Fruit fly (Drosophila melanogaster) whole organism, wandering third instar larva: ENCODE results near the gene CG3323.

Experiments
- Abd-B ChIP-seq: fragments of >200 bp; optimal IDR thresholded peaks from 2 replicates; lab custom pipeline; 2017; ENCODE audit warnings: missing biosample characterization, missing genetic modification characterization
- CG32264 ChIP-seq: fragments of 200-800 bp; sonication (Bioruptor generic); optimal IDR thresholded peaks from 2 replicates; lab custom pipeline; 2016; ENCODE audit warnings: missing biosample characterization, missing genetic modification characterization
- CG9705 ChIP-seq: fragments of 200-800 bp; sonication (Bioruptor generic); optimal IDR thresholded peaks from 2 replicates; lab custom pipeline; 2018; ENCODE audit warnings: missing biosample characterization, mild to moderate bottlenecking, missing genetic modification characterization
- CrebA ChIP-seq: fragments of 200-800 bp; sonication (Bioruptor generic); optimal IDR thresholded peaks from 2 replicates; lab custom pipeline; 2016; ENCODE audit warnings: missing biosample characterization, mild to moderate bottlenecking, missing genetic modification characterization, borderline replicate concordance
- Dfd ChIP-seq: fragments of >200 bp; optimal IDR thresholded peaks from 2 replicates; lab custom pipeline; 2017; ENCODE audit warnings: missing biosample characterization, missing genetic modification characterization
- Dif ChIP-seq: fragments of 200-275, 200-300 bp; sonication (Bioruptor generic); optimal IDR thresholded peaks from 2 replicates; lab custom pipeline; 2018; ENCODE audit warnings: missing biosample characterization, missing genetic modification characterization; ENCODE audit not compliant: partially characterized antibody
- GATAd ChIP-seq: sonication (Bioruptor generic); optimal IDR thresholded peaks from 2 replicates; lab custom pipeline; 2016; ENCODE audit warnings: missing biosample characterization, missing genetic modification characterization
- HLH106 ChIP-seq: fragments of 200-800 bp; optimal IDR thresholded peaks from 3 replicates; lab custom pipeline; 2019; ENCODE audit warnings: missing biosample characterization, mild to moderate bottlenecking, missing genetic modification characterization, moderate library complexity
- Hnf4 ChIP-seq: fragments of 200-800 bp; sonication (Bioruptor generic); optimal IDR thresholded peaks from 2 replicates; lab custom pipeline; 2016; ENCODE audit warnings: missing biosample characterization, mild to moderate bottlenecking, missing genetic modification characterization
- Hr78 ChIP-seq: fragments of >200 bp; optimal IDR thresholded peaks from 2 replicates; lab custom pipeline; 2017; ENCODE audit warnings: missing biosample characterization, missing genetic modification characterization
- Hr83 ChIP-seq: fragments of 200-300 bp; sonication (Bioruptor generic); optimal IDR thresholded peaks from 2 replicates; lab custom pipeline; 2016; ENCODE audit warnings: missing biosample characterization, mild to moderate bottlenecking, missing genetic modification characterization, moderate library complexity; ENCODE audit not compliant: poor library complexity, severe bottlenecking
- Jra ChIP-seq: sonication (Bioruptor generic); optimal IDR thresholded peaks from 2 replicates; lab custom pipeline; 2016; ENCODE audit warnings: missing biosample characterization, missing genetic modification characterization
- Mio ChIP-seq: sonication (Bioruptor generic); optimal IDR thresholded peaks from 2 replicates; lab custom pipeline; 2016; ENCODE audit warnings: missing biosample characterization, missing genetic modification characterization
- Myc ChIP-seq: fragments of >200 bp; optimal IDR thresholded peaks from 2 replicates; lab custom pipeline; 2017
- N ChIP-seq: fragments of >200 bp; optimal IDR thresholded peaks from 2 replicates; lab custom pipeline; 2018; ENCODE audit warnings: missing biosample characterization, missing external identifiers, missing genetic modification characterization
- OdsH ChIP-seq: fragments of 200-800 bp; sonication (Bioruptor generic); optimal IDR thresholded peaks from 2 replicates; lab custom pipeline; 2016; ENCODE audit warnings: missing biosample characterization, mild to moderate bottlenecking, missing genetic modification characterization
- Rel ChIP-seq, 2 experiments: fragments of 200-800 bp; sonication (Bioruptor generic) in 1 of 2; optimal IDR thresholded peaks; 2 replicates in 1 of 2; 3 replicates in 1 of 2; lab custom pipeline; 2016 to 2019; ENCODE audit warnings: mild to moderate bottlenecking in 2 of 2, missing biosample characterization in 2 of 2, missing genetic modification characterization in 2 of 2, moderate library complexity in 1 of 2
- Sp1 ChIP-seq: fragments of 200-800 bp; sonication (Bioruptor generic); optimal IDR thresholded peaks from 3 replicates; lab custom pipeline; 2019; ENCODE audit warnings: missing biosample characterization, mild to moderate bottlenecking, missing genetic modification characterization, moderate library complexity
- Vsx2 ChIP-seq: fragments of 200-300, 225-300 bp; sonication (Bioruptor generic); optimal IDR thresholded peaks from 2 replicates; lab custom pipeline; 2018; ENCODE audit warnings: missing biosample characterization, missing genetic modification characterization; ENCODE audit not compliant: partially characterized antibody
- br ChIP-seq: fragments of 200-800 bp; sonication (Bioruptor generic); optimal IDR thresholded peaks from 2 replicates; lab custom pipeline; 2016; ENCODE audit warnings: missing biosample characterization, missing genetic modification characterization
- brk ChIP-seq: fragments of 200-800 bp; sonication (Bioruptor generic); optimal IDR thresholded peaks from 2 replicates; lab custom pipeline; 2016; ENCODE audit warnings: missing biosample characterization, mild to moderate bottlenecking, missing genetic modification characterization
- dl ChIP-seq, 2 experiments: fragments of 175-275, 200-275 bp in 1 of 2; fragments of 200-275 bp in 1 of 2; sonication (Bioruptor generic); optimal IDR thresholded peaks; lab custom pipeline; 2018; ENCODE audit warnings: mild to moderate bottlenecking in 2 of 2, missing biosample characterization in 2 of 2, missing genetic modification characterization in 2 of 2, moderate library complexity in 2 of 2; ENCODE audit not compliant: partially characterized antibody in 2 of 2, insufficient read depth in 1 of 2
- dmrt93B ChIP-seq: fragments of 200-800 bp; sonication (Bioruptor generic); optimal IDR thresholded peaks from 2 replicates; lab custom pipeline; 2018; ENCODE audit warnings: missing biosample characterization, mild to moderate bottlenecking, missing genetic modification characterization
- dsf ChIP-seq: sonication (Bioruptor generic); optimal IDR thresholded peaks from 2 replicates; lab custom pipeline; 2016; ENCODE audit warnings: missing biosample characterization, missing genetic modification characterization, borderline replicate concordance
- ey ChIP-seq: fragments of 200-800 bp; sonication (Bioruptor generic); optimal IDR thresholded peaks from 2 replicates; lab custom pipeline; 2016; ENCODE audit warnings: missing biosample characterization, missing genetic modification characterization
- foxo ChIP-seq, 2 experiments: fragments of 200-800 bp; sonication (Bioruptor generic); optimal IDR thresholded peaks; 2 replicates in 1 of 2; 3 replicates in 1 of 2; lab custom pipeline; 2016 to 2017; ENCODE audit warnings: missing biosample characterization in 2 of 2, missing genetic modification characterization in 2 of 2
- fru ChIP-seq: fragments of 200-800 bp; sonication (Bioruptor generic); optimal IDR thresholded peaks from 3 replicates; lab custom pipeline; 2016; ENCODE audit warnings: missing biosample characterization, mild to moderate bottlenecking, missing genetic modification characterization
- h ChIP-seq: fragments of 200-800 bp; sonication (Bioruptor generic); optimal IDR thresholded peaks from 3 replicates; lab custom pipeline; 2016; ENCODE audit warnings: missing biosample characterization, mild to moderate bottlenecking, missing genetic modification characterization
- jim ChIP-seq: fragments of 175-275, 200-325 bp; sonication (Bioruptor generic); optimal IDR thresholded peaks from 2 replicates; lab custom pipeline; 2016; ENCODE audit warnings: missing biosample characterization, mild to moderate bottlenecking, missing genetic modification characterization
- lola ChIP-seq: fragments of >200 bp; optimal IDR thresholded peaks from 2 replicates; lab custom pipeline; 2017; ENCODE audit warnings: missing biosample characterization, missing genetic modification characterization
- pan ChIP-seq: fragments of >200 bp; optimal IDR thresholded peaks from 2 replicates; lab custom pipeline; 2017
- psq ChIP-seq: fragments of 200-800 bp; sonication (Bioruptor generic); optimal IDR thresholded peaks from 3 replicates; lab custom pipeline; 2017; ENCODE audit warnings: missing biosample characterization, mild to moderate bottlenecking, missing genetic modification characterization, moderate library complexity
- rgr ChIP-seq: fragments of 200-800 bp; sonication (Bioruptor generic); optimal IDR thresholded peaks from 3 replicates; lab custom pipeline; 2016; ENCODE audit warnings: missing biosample characterization, mild to moderate bottlenecking, missing genetic modification characterization
- sage ChIP-seq: fragments of 200-800 bp; sonication (Bioruptor generic); optimal IDR thresholded peaks from 2 replicates; lab custom pipeline; 2016; ENCODE audit warnings: missing biosample characterization, mild to moderate bottlenecking, missing genetic modification characterization
- sv ChIP-seq: fragments of 200-800 bp; sonication (Bioruptor generic); optimal IDR thresholded peaks from 3 replicates; lab custom pipeline; 2016; ENCODE audit warnings: missing biosample characterization, missing genetic modification characterization
- tai ChIP-seq: sonication (Bioruptor generic); optimal IDR thresholded peaks from 2 replicates; lab custom pipeline; 2016; ENCODE audit warnings: missing biosample characterization, missing genetic modification characterization
- usp ChIP-seq: fragments of >200 bp; optimal IDR thresholded peaks from 2 replicates; lab custom pipeline; 2017; ENCODE audit warnings: missing biosample characterization, missing genetic modification characterization
- woc ChIP-seq: sonication (Bioruptor generic); optimal IDR thresholded peaks from 2 replicates; lab custom pipeline; 2016; ENCODE audit warnings: missing biosample characterization, mild to moderate bottlenecking, missing genetic modification characterization

Gene CG3323

dm6 chrX:5322459-5322883, 17.0 kb upstream of the CG3323 start, which contains the start of gene Rnp4F:
Gene Rnp4F (minus strand): TSS chrX:5322696.
- peak; percentile 74 for TF ChIP-seq Sp1
- TF ChIP-seq tai (GFP tag; lab: Kevin White, UChicago) = no peak
- TF ChIP-seq h (GFP tag; lab: Kevin White, UChicago) = peak; percentile 70
- TF ChIP-seq Dif = no peak
- TF ChIP-seq HLH106 (tag; lab: Kevin White, UChicago) = peak; percentile 74
- TF ChIP-seq pan (lab: Kevin White, UChicago) = no peak
- TF ChIP-seq psq = peak; percentile 60
- TF ChIP-seq sv (GFP tag; lab: Kevin White, UChicago) = peak; percentile 42
- no peak for TF ChIP-seq dl (GFP tag; optimal IDR thresholded peaks at IDR 0.05; lab: Kevin White, UChicago; ENCODE audit: insufficient read depth in 1 of 2, partially characterized antibody in 2 of 2)
- TF ChIP-seq woc = peak; percentile 87
- no peak for TF ChIP-seq Vsx2
- TF ChIP-seq Rel (GFP tag; optimal IDR thresholded peaks at IDR 0.05; lab: Kevin White, UChicago) = no peak
- TF ChIP-seq Rel (tag; optimal IDR thresholded peaks at IDR 0.05; lab: Kevin White, UChicago) = peak; percentile 47
- TF ChIP-seq rgr = peak; percentile 68
- no peak for TF ChIP-seq Hr78 (GFP tag; lab: Kevin White, UChicago)
- TF ChIP-seq Hnf4 (GFP tag; lab: Kevin White, UChicago) = no peak
- peak; percentile 51 for TF ChIP-seq Hr83 (GFP tag; lab: Kevin White, UChicago)
- peak; percentile 69 for TF ChIP-seq dmrt93B (GFP tag; lab: Kevin White, UChicago)
- no peak for TF ChIP-seq brk (GFP tag; lab: Kevin White, UChicago)
- TF ChIP-seq ey (GFP tag; lab: Kevin White, UChicago) = peak; percentile 67
- TF ChIP-seq N (GFP tag; lab: Kevin White, UChicago) = peak; percentile 86
- TF ChIP-seq Myc (lab: Kevin White, UChicago) = no peak
- no peak for TF ChIP-seq fru (GFP tag; lab: Kevin White, UChicago)
- peak in 1 of 2 experiments; percentile 73 for TF ChIP-seq foxo (GFP tag; optimal IDR thresholded peaks at IDR 0.05; lab: Kevin White, UChicago)
- no peak for TF ChIP-seq CG32264 (GFP tag; lab: Kevin White, UChicago)
- peak; percentile 9 for TF ChIP-seq GATAd (GFP tag; lab: Kevin White, UChicago)
- TF ChIP-seq sage (GFP tag; lab: Kevin White, UChicago) = no peak
- peak; percentile 72 for TF ChIP-seq CG9705
- no peak for TF ChIP-seq usp (GFP tag; lab: Kevin White, UChicago)
- no peak for TF ChIP-seq br (GFP tag; lab: Kevin White, UChicago)
- no peak for TF ChIP-seq dsf (GFP tag; lab: Kevin White, UChicago)
- no peak for TF ChIP-seq CrebA
- TF ChIP-seq lola (GFP tag; lab: Kevin White, UChicago) = no peak
- TF ChIP-seq Mio = no peak
- no peak for TF ChIP-seq Abd-B (GFP tag; lab: Kevin White, UChicago)
- peak; percentile 41 for TF ChIP-seq OdsH (GFP tag; lab: Kevin White, UChicago)
- no peak for TF ChIP-seq Jra
- TF ChIP-seq jim (GFP tag; lab: Kevin White, UChicago) = peak; percentile 5
- no peak for TF ChIP-seq Dfd (GFP tag; lab: Kevin White, UChicago)

DNA sequence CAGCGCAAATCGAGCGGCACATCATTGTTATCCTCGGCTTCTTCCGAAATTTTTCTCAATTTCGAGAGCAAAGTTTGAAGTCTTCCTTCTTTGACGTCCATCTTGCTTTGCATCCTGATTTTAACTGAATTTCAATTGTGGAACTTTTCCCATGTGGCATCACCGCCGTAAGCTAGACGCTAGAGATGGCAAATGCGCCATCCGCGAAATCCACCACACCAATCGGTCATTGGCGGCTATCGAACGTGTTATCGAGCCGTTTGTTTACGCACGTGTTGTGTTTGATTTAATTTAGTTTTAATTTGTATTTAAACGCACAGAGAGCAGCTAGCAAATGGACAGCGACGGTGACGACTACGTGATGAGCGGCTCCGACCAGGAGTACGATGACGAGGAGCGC, 11.7 kb upstream of the CG3323 start, which contains the start of the genes CG15930 and Sas10:
CG15930 (minus strand) TSS at position 126 of the 400 bp plus-strand sequence.
Sas10 (plus strand) TSS at position 240 of the 400 bp plus-strand sequence.
- peak; percentile 31 for TF ChIP-seq Myc (lab: Kevin White, UChicago)
- TF ChIP-seq sage (GFP tag; lab: Kevin White, UChicago) = no peak
- TF ChIP-seq, all 38 proteins: peak for 1

dm6 chrX:5312958-5313357, 7.5 kb upstream of the CG3323 start, which contains the start of gene CG4198:
Gene CG4198 (plus strand): TSS chrX:5313258.
- TF ChIP-seq dmrt93B (GFP tag; lab: Kevin White, UChicago) (no peak), ey (GFP tag; lab: Kevin White, UChicago) (no peak), pan (lab: Kevin White, UChicago) (no peak), rgr (no peak), usp (GFP tag; lab: Kevin White, UChicago) (no peak), Hr83 (GFP tag; lab: Kevin White, UChicago) (no peak), Mio (no peak), Dif (no peak), CG9705 (no peak), br (GFP tag; lab: Kevin White, UChicago) (no peak), OdsH (GFP tag; lab: Kevin White, UChicago) (no peak), jim (GFP tag; lab: Kevin White, UChicago) (no peak), h (GFP tag; lab: Kevin White, UChicago) (no peak), Myc (lab: Kevin White, UChicago) (no peak), Jra (no peak), Rel (GFP tag; optimal IDR thresholded peaks at IDR 0.05; lab: Kevin White, UChicago) (no peak), Rel (tag; optimal IDR thresholded peaks at IDR 0.05; lab: Kevin White, UChicago) (no peak)
